Worm (Caenorhabditis elegans): ENCODE measurements around the gene inpp-1.
"Not testable (repeated sequence)": the region's sequence is repeated elsewhere in the genome, so short reads cannot be mapped to it uniquely, and the experiment has no call there.

inpp-1 gene

ce11 chrIV:10754685-10755084, 19.0 kb downstream of the inpp-1 start, which contains the start of gene T25B9.5:
T25B9.5 (minus strand) TSS chrIV:10754785.
- no peak for TF ChIP-seq nhr-6 (tag; optimal IDR thresholded peaks at IDR 0.05)
- no peak for TF ChIP-seq alr-1 (tag; optimal IDR thresholded peaks at IDR 0.05)

DNA sequence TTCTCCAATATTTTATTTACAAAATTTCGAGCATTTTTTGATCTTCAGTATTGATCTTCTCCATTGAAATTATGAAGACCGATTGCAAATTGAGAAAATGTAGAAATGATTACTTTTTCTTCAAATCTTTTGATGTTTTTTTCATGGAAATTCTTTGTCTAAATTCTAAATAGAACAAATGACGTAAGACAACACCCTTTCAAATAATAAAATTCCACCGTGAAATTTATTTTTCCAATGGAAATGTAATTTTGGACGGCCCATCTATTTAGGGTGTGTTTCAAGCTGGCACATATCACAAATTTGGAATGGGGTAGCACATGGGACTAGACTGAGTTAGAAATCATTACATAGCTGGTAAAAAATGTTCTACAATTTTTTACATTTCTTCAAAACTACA, 22.0 kb downstream of the inpp-1 start, which contains the start of gene T25B9.2:
TSS of gene T25B9.2 (minus strand) at position 101 of the 400 bp plus-strand sequence.
- not testable (repeated sequence) for TF ChIP-seq skn-1, lin-11, nhr-10 (tag; optimal IDR thresholded peaks at IDR 0.05)

DNA sequence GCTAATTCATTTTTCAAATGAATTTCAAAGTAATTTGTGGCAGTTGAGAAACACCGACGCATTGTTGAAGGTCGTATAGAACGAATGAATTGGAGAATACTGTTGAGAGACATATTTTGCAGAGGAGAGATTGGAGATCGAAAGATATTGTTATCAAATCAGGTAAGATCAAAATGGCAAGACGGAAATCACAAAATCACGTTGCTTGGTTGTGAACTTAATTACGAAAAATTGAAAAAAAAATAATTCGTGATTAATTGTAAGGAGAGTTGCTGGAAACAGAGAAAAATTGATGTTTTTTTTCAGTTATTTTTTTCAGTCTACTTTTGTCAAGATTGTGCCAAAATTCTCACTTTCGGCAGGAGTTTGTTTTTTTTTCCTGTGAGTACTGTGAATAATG, 23.7 kb downstream of the inpp-1 start, which contains the start of gene T25B9.1:
TSS of gene T25B9.1 (minus strand) at position 101 of the 400 bp plus-strand sequence.
- TF ChIP-seq lin-11 (tag; optimal IDR thresholded peaks at IDR 0.05) = no peak
- TF ChIP-seq crh-2 (tag; optimal IDR thresholded peaks at IDR 0.05) = no peak

DNA sequence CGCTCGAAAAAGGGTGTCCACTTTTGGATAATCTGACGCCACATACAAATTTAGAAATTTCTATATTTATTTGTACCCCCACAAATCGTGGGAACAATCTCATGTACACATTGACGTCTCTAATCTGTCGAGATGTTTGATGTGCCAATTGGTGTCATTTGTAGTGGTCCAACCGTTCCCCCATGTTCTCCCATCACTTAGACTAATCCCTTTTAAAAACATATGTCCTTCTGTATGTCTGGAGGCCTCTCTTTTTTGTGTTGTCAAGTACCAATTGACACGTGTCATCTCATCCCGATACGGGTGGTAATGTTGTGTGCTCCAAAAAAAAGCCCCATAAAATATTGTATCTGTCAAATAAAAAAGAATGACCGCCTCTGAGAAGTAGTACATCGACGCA, 28.4 kb downstream of the inpp-1 start:
- TF ChIP-seq sem-4 (tag; optimal IDR thresholded peaks at IDR 0.05) = no peak
- TF ChIP-seq ceh-16 (tag; optimal IDR thresholded peaks at IDR 0.05) = no peak

DNA sequence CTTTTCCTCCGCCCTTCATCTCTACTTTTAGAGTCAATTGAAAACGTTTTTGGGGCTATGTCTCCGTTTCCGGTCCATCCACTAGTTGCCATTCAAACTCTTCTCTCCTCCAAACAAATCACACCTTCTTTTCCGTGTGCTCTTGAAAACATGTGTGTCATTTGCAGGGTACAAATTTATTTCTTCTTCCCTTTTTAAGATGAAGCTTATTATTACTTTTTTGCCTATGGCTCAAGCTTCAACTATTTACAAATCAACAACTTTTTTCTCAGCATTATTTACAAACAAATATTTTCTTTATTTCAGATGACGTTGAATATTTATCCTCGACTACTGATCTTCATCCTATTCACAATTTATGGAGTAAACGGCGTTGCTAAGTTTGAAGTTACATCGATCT, 29.2 kb downstream of the inpp-1 start, which contains the start of gene T25B9.3:
TSS of gene T25B9.3 (plus strand) at position 301 of the 400 bp plus-strand sequence.
- TF ChIP-seq crh-2 (tag; optimal IDR thresholded peaks at IDR 0.05) (no peak), nhr-10 (tag; optimal IDR thresholded peaks at IDR 0.05) (no peak), nhr-237 (tag; optimal IDR thresholded peaks at IDR 0.05) (no peak), ceh-16 (tag; optimal IDR thresholded peaks at IDR 0.05) (no peak), nhr-25 (tag; optimal IDR thresholded peaks at IDR 0.05) (no peak), C34F6.9 (tag; optimal IDR thresholded peaks at IDR 0.05) (no peak), aly-2 (tag; optimal IDR thresholded peaks at IDR 0.05) (no peak), mbf-1 (tag; optimal IDR thresholded peaks at IDR 0.05) (no peak), lin-39 (tag; optimal IDR thresholded peaks at IDR 0.05) (no peak), ceh-82 (tag; optimal IDR thresholded peaks at IDR 0.05) (no peak), ZK546.5 (tag; optimal IDR thresholded peaks at IDR 0.05) (no peak), ztf-1 (GFP tag; conservative IDR thresholded peaks at IDR 0.05) (no peak), ama-1 (optimal IDR thresholded peaks at IDR 0.05) (no peak), Y55F3AM.14 (GFP tag; optimal IDR thresholded peaks at IDR 0.05) (no peak), nhr-6 (tag; optimal IDR thresholded peaks at IDR 0.05) (no peak)

- TF ChIP-seq Y55F3AM.14 (GFP tag; optimal IDR thresholded peaks at IDR 0.05) (no peak), ztf-11 (tag; optimal IDR thresholded peaks at IDR 0.05) (no peak)
These were observed 35.4 kb downstream of the inpp-1 start, which contains the start of gene ssp-34 for ce11 chrIV:10738328-10738727. ssp-34 (minus strand) TSS chrIV:10738602.

DNA sequence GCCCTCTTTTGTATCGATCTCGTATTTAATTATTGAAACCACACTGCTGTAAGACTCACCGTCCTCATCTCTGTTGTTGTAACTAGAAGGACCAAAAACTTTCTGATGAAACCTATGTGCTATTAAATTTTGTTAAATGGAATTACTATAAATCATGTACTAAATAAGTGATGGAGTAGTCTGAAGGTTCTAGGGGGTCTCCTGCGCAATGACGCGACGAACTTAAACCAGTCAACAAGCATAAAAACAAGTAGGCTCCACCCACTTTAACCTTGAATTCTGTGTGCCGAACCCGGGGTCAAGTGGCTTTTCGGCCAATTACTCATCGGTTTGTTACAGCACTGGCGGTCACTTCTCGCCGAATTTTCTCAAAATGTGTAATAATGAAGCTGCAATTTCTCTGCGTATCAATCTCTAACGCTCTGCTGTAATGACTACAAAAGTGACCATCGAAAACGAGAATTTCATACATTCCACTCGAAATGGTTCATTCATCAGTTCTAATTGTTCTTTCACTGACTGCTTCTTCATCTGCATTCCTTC, 36.6 kb downstream of the inpp-1 start, which contains the start of gene grl-21:
TSS of gene grl-21 (plus strand) at position 464 of the 543 bp plus-strand sequence.
- TF ChIP-seq C34F6.9 (tag; optimal IDR thresholded peaks at IDR 0.05) = no peak
- no peak for TF ChIP-seq ztf-11 (tag; optimal IDR thresholded peaks at IDR 0.05)
- TF ChIP-seq nhr-25 (tag; optimal IDR thresholded peaks at IDR 0.05) = peak; percentile 76
- no peak for TF ChIP-seq ceh-82 (tag; optimal IDR thresholded peaks at IDR 0.05)
- no peak for TF ChIP-seq nhr-21 (tag; optimal IDR thresholded peaks at IDR 0.05)
- TF ChIP-seq unc-55 (GFP tag; optimal IDR thresholded peaks at IDR 0.05) = no peak
- no peak for TF ChIP-seq elt-3 (tag; optimal IDR thresholded peaks at IDR 0.05)
- TF ChIP-seq sem-4 (tag; optimal IDR thresholded peaks at IDR 0.05) = no peak
- TF ChIP-seq ztf-4 (tag; optimal IDR thresholded peaks at IDR 0.05) = no peak

ce11 chrIV:10734527-10735436, 38.9 kb downstream of the inpp-1 start, which contains the start of the genes orc-5 and cyb-1:
orc-5 (minus strand) TSS chrIV:10734588.
cyb-1 (plus strand) TSS chrIV:10735216.
- TF ChIP-seq crh-2 (tag; optimal IDR thresholded peaks at IDR 0.05) (peak; percentile 88), snpc-4 (tag; optimal IDR thresholded peaks at IDR 0.05) (peak; percentile 31), lin-11 (tag; optimal IDR thresholded peaks at IDR 0.05) (peak; percentile 59), ceh-16 (tag; optimal IDR thresholded peaks at IDR 0.05) (no peak), mdl-1 (tag; optimal IDR thresholded peaks at IDR 0.05) (peak in 1 of 2 experiments; percentile 19), sem-4 (tag; optimal IDR thresholded peaks at IDR 0.05) (peak; percentile 25), nhr-77 (tag; optimal IDR thresholded peaks at IDR 0.05) (no peak), elt-1 (tag; optimal IDR thresholded peaks at IDR 0.05) (no peak), lin-39 (tag; optimal IDR thresholded peaks at IDR 0.05) (no peak), nhr-6 (tag; optimal IDR thresholded peaks at IDR 0.05) (peak; percentile 72), blmp-1 (tag; optimal IDR thresholded peaks at IDR 0.05; ENCODE audit: insufficient read depth) (peak; percentile 9), ztf-4 (tag; optimal IDR thresholded peaks at IDR 0.05) (peak; percentile 42), egl-27 (tag; optimal IDR thresholded peaks at IDR 0.05) (no peak), sma-9 (GFP tag; optimal IDR thresholded peaks at IDR 0.05) (peak; percentile 78), sma-9 (tag; optimal IDR thresholded peaks at IDR 0.05) (no peak), ZK546.5 (tag; optimal IDR thresholded peaks at IDR 0.05) (no peak), nhr-25 (tag; optimal IDR thresholded peaks at IDR 0.05) (peak; percentile 67), R02D3.7 (tag; optimal IDR thresholded peaks at IDR 0.05) (no peak), mab-5 (tag; optimal IDR thresholded peaks at IDR 0.05) (peak; percentile 59)

Measured in whole organism, L2 larva.